Fruit fly (Drosophila melanogaster): ENCODE measurements around the gene Ent2.

DNA sequence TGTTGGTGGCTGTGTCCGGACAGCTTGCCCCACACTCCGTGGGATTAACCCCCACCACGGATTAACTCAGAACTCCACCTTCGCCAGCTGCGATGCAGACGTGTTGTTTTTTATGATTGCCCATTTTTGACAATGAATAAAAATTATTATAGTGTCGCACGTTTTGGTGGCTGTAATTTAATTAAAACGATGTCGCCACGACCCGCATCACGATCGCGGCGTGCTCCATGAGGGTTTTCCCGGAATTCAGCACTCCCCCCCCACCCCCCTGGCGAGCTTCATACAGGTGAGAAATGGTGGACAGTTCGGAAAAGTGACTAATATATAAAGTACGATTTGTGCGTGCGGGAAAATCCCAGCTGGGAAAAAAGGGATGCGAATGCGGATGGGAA lies 8.3 kb upstream of the Ent2 start:
- no peak for TF ChIP-seq CG3032 (tag; optimal IDR thresholded peaks at IDR 0.05)
- no peak for TF ChIP-seq CG8319 (GFP tag; optimal IDR thresholded peaks at IDR 0.05)
- no peak for TF ChIP-seq Eip75B (GFP tag; optimal IDR thresholded peaks at IDR 0.05)
- TF ChIP-seq CG7368 (GFP tag; optimal IDR thresholded peaks at IDR 0.05), result no peak
- no peak for TF ChIP-seq CG3919 (GFP tag; optimal IDR thresholded peaks at IDR 0.05)
- TF ChIP-seq CG10631 (GFP tag; optimal IDR thresholded peaks at IDR 0.05), result no peak
- no peak for TF ChIP-seq Ets21C (GFP tag; optimal IDR thresholded peaks at IDR 0.05)
- TF ChIP-seq Hr39 (GFP tag; optimal IDR thresholded peaks at IDR 0.05), result no peak
